Worm (Caenorhabditis elegans): Measurements from ENCODE around the gene emb-8.

- TF ChIP-seq snpc-1.3 (tag; optimal IDR thresholded peaks at IDR 0.05; ENCODE audit: insufficient read depth) (no peak), efl-1 (GFP tag; optimal IDR thresholded peaks at IDR 0.05) (no peak), dpl-1 (GFP tag; optimal IDR thresholded peaks at IDR 0.05) (no peak), nhr-80 (tag; optimal IDR thresholded peaks at IDR 0.05) (peak; percentile 57), nfyb-1 (GFP tag; IDR thresholded peaks at IDR 0.05) (no peak), F57C9.4 (tag; optimal IDR thresholded peaks at IDR 0.05) (no peak)
Measured at ce11 chrIII:5180588-5180987, 18.9 kb downstream of the emb-8 start.

All from whole organism, young adult.